Worm (Caenorhabditis elegans): ENCODE results near the gene F56C3.9.

DNA sequence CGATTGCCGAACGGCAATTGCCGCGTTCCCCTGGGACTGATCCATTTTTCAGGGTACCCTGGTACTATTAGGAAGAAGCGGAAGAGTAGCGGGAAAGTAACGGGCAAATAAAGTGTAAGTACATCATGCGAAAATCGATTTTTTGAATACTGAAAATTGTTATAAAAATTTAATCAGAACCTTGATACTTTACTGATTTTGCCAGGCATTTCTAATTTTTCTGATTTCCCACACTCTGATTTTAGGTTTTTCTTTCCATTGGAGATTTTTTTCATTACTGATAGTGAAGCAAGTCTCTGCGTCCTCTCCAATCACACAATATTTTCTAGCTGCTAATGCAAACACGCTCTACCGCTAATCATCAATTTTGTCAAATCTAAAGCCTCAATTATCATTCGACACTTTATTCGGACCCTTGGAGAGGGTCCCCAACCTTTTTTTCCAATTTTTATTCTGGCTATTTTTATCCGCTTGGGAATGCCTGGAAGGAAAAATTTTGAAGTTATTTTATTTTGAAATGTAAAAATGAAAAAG is 25.4 kb upstream of the F56C3.9 start, which contains the start of gene F19G12.9:
- TF ChIP-seq elt-3 (tag; optimal IDR thresholded peaks at IDR 0.05), result no peak
- TF ChIP-seq unc-62 (GFP tag; optimal IDR thresholded peaks at IDR 0.05), result no peak
- no peak for TF ChIP-seq nhr-12 (tag; optimal IDR thresholded peaks at IDR 0.05)
- no peak for TF ChIP-seq aly-2 (tag; optimal IDR thresholded peaks at IDR 0.05)
- TF ChIP-seq fos-1 (tag; optimal IDR thresholded peaks at IDR 0.05), result no peak
- no peak for TF ChIP-seq Y55F3AM.14 (GFP tag; optimal IDR thresholded peaks at IDR 0.05)
